Worm (Caenorhabditis elegans): Measurements from ENCODE around the gene Y41C4A.7.

- TF ChIP-seq nhr-237 (tag; optimal IDR thresholded peaks at IDR 0.05): no peak
- no peak for TF ChIP-seq zip-8 (tag; optimal IDR thresholded peaks at IDR 0.05)
- TF ChIP-seq ham-2 (GFP tag; optimal IDR thresholded peaks at IDR 0.05): no peak
- TF ChIP-seq nhr-2 (tag; optimal IDR thresholded peaks at IDR 0.05): no peak
- TF ChIP-seq ceh-39 (tag; optimal IDR thresholded peaks at IDR 0.05): no peak
- TF ChIP-seq nhr-28 (tag; optimal IDR thresholded peaks at IDR 0.05): no peak
- no peak for TF ChIP-seq unc-62 (GFP tag; optimal IDR thresholded peaks at IDR 0.05)
- no peak for TF ChIP-seq tbx-8 (GFP tag; optimal IDR thresholded peaks at IDR 0.05)
- no peak for TF ChIP-seq snpc-4 (tag; optimal IDR thresholded peaks at IDR 0.05)
- TF ChIP-seq nhr-12 (tag; optimal IDR thresholded peaks at IDR 0.05): no peak
Measured at ce11 chrIII:11696273-11696672, 2.4 kb upstream of the Y41C4A.7 start, which contains the start of gene Y41C4A.6.

Data from whole organism, mixed stage, embryonic.